Fruit fly (Drosophila melanogaster): ENCODE measurements around the gene CG33494.

The CG33494 gene

dm6 chr3R:25493294-25494187 is 1.4 kb downstream of the CG33494 start (continued):
- TF ChIP-seq pita (GFP tag; optimal IDR thresholded peaks at IDR 0.05) (no peak), Meics (GFP tag; optimal IDR thresholded peaks at IDR 0.05) (no peak), CG14014 (GFP tag; IDR thresholded peaks at IDR 0.05) (no peak), luna (GFP tag; optimal IDR thresholded peaks at IDR 0.05) (no peak), dmrt99B (tag; optimal IDR thresholded peaks at IDR 0.05) (no peak), hth (optimal IDR thresholded peaks at IDR 0.05) (no peak), gt (GFP tag; IDR thresholded peaks at IDR 0.05) (no peak), CG18599 (GFP tag; optimal IDR thresholded peaks at IDR 0.05) (no peak), CG1602 (GFP tag; optimal IDR thresholded peaks at IDR 0.05) (no peak), Fer1 (GFP tag; optimal IDR thresholded peaks at IDR 0.05) (no peak), CG8281 (tag; optimal IDR thresholded peaks at IDR 0.05) (no peak), sima (GFP tag; optimal IDR thresholded peaks at IDR 0.05) (no peak), CG17568 (GFP tag; optimal IDR thresholded peaks at IDR 0.05) (no peak), CG31441 (GFP tag; IDR thresholded peaks at IDR 0.05) (no peak; the same call in 1 of the 2 replicates), cwo (GFP tag; optimal IDR thresholded peaks at IDR 0.05) (no peak), mld (GFP tag; IDR thresholded peaks at IDR 0.05; ENCODE audit: partially characterized antibody) (no peak), Nf-YC (tag; optimal IDR thresholded peaks at IDR 0.05) (peak; percentile 11), D19A (tag; optimal IDR thresholded peaks at IDR 0.05) (no peak), nom (GFP tag; optimal IDR thresholded peaks at IDR 0.05) (peak; percentile 95), row (GFP tag; IDR thresholded peaks at IDR 0.05) (no peak; the same call in 2 of the 3 replicates), ci (GFP tag; IDR thresholded peaks at IDR 0.05) (no peak), CG34422 (GFP tag; IDR thresholded peaks at IDR 0.05) (no peak), CG2116 (GFP tag; optimal IDR thresholded peaks at IDR 0.05) (no peak), CG14710 (tag; optimal IDR thresholded peaks at IDR 0.05) (peak; percentile 31), CG10267 (tag; optimal IDR thresholded peaks at IDR 0.05) (peak; percentile 91), Eip74EF (GFP tag; optimal IDR thresholded peaks at IDR 0.05) (no peak), shn (GFP tag; optimal IDR thresholded peaks at IDR 0.05) (no peak), cg (GFP tag; optimal IDR thresholded peaks at IDR 0.05) (no peak), CG32532 (GFP tag; IDR thresholded peaks at IDR 0.05) (no peak), CG13287 (GFP tag; IDR thresholded peaks at IDR 0.05; ENCODE audit: partially characterized antibody) (peak; percentile 40), Side (GFP tag; optimal IDR thresholded peaks at IDR 0.05) (no peak), esg (GFP tag; conservative IDR thresholded peaks at IDR 0.05) (no peak), CG1603 (tag; optimal IDR thresholded peaks at IDR 0.05) (no peak), gem (tag; optimal IDR thresholded peaks at IDR 0.05) (peak; percentile 16), fd102C (GFP tag; optimal IDR thresholded peaks at IDR 0.05) (no peak), gsb-n (tag; optimal IDR thresholded peaks at IDR 0.05) (no peak), crol (GFP tag; IDR thresholded peaks at IDR 0.05) (no peak), unpg (GFP tag; optimal IDR thresholded peaks at IDR 0.05) (no peak), pan (optimal IDR thresholded peaks at IDR 0.05) (no peak), pan (GFP tag; optimal IDR thresholded peaks at IDR 0.05 in 1 of 2, IDR thresholded peaks at IDR 0.05 in 1 of 2) (no peak), Bteb2 (GFP tag; optimal IDR thresholded peaks at IDR 0.05) (no peak), CG7786 (GFP tag; optimal IDR thresholded peaks at IDR 0.05) (no peak), CG17186 (GFP tag; optimal IDR thresholded peaks at IDR 0.05) (no peak), CG10274 (GFP tag; optimal IDR thresholded peaks at IDR 0.05) (no peak), NfI (GFP tag; optimal IDR thresholded peaks at IDR 0.05) (no peak), E2f2 (GFP tag; IDR thresholded peaks at IDR 0.05) (peak; percentile 95), CG10431 (GFP tag; optimal IDR thresholded peaks at IDR 0.05) (no peak), Jarid2 (GFP tag; optimal IDR thresholded peaks at IDR 0.05) (no peak), tna (GFP tag; IDR thresholded peaks at IDR 0.05; ENCODE audit: partially characterized antibody) (no peak)
